Worm (Caenorhabditis elegans) whole organism, L2 larva: ENCODE measurements around the gene cyp-35A4.

Experiments
- C34F6.9 ChIP-seq: fragments of 150-350 bp; optimal IDR thresholded peaks from 2 replicates; lab custom pipeline; 2014; ENCODE audit warnings: missing biosample characterization, missing genetic modification characterization
- F13H6.1 ChIP-seq: sonication (generic microtip); optimal IDR thresholded peaks from 2 replicates; lab custom pipeline; 2016; ENCODE audit warnings: missing genetic modification characterization, missing compliant biosample characterization
- R02D3.7 ChIP-seq: fragments of 150-350 bp; optimal IDR thresholded peaks from 2 replicates; lab custom pipeline; 2014; ENCODE audit warnings: missing biosample characterization, missing genetic modification characterization
- ZK546.5 ChIP-seq: sonication (generic microtip); optimal IDR thresholded peaks from 2 replicates; lab custom pipeline; 2017; ENCODE audit warnings: missing biosample characterization, missing genetic modification characterization
- aly-2 ChIP-seq: fragments of 150-350 bp; optimal IDR thresholded peaks from 2 replicates; lab custom pipeline; 2014; ENCODE audit warnings: missing biosample characterization, missing genetic modification characterization
- ama-1 ChIP-seq: fragments of 150-350 bp; optimal IDR thresholded peaks from 2 replicates; lab custom pipeline; 2018; ENCODE audit warnings: inconsistent platforms
- blmp-1 ChIP-seq: sonication (generic microtip); optimal IDR thresholded peaks from 2 replicates; lab custom pipeline; 2017; ENCODE audit warnings: missing genetic modification characterization, mild to moderate bottlenecking, missing compliant biosample characterization, antibody characterized with exemption, moderate library complexity; ENCODE audit not compliant: insufficient read depth
- ceh-16 ChIP-seq: fragments of 150-350 bp; optimal IDR thresholded peaks from 2 replicates; lab custom pipeline; 2014; ENCODE audit warnings: missing biosample characterization, missing genetic modification characterization
- ceh-82 ChIP-seq: fragments of 150-350 bp; optimal IDR thresholded peaks from 2 replicates; lab custom pipeline; 2014; ENCODE audit warnings: missing biosample characterization, missing genetic modification characterization
- crh-2 ChIP-seq: sonication (generic microtip); optimal IDR thresholded peaks from 2 replicates; lab custom pipeline; 2017; ENCODE audit warnings: missing biosample characterization, missing genetic modification characterization
- dmd-4 ChIP-seq: sonication (generic microtip); optimal IDR thresholded peaks from 2 replicates; lab custom pipeline; 2017; ENCODE audit warnings: missing biosample characterization, missing genetic modification characterization
- egl-27 ChIP-seq: sonication (generic microtip); optimal IDR thresholded peaks from 3 replicates; lab custom pipeline; 2017; ENCODE audit warnings: missing biosample characterization, missing genetic modification reagents, missing genetic modification characterization
- elt-1 ChIP-seq: fragments of 150-350 bp; optimal IDR thresholded peaks from 2 replicates; lab custom pipeline; 2014; ENCODE audit warnings: missing biosample characterization, missing genetic modification characterization
- fos-1 ChIP-seq: fragments of 150-350 bp; optimal IDR thresholded peaks from 2 replicates; lab custom pipeline; 2014; ENCODE audit warnings: missing biosample characterization, missing genetic modification characterization
- lin-13 ChIP-seq: fragments of 150-350 bp; optimal IDR thresholded peaks from 2 replicates; lab custom pipeline; 2014; ENCODE audit warnings: missing biosample characterization, missing genetic modification reagents, missing genetic modification characterization
- mab-5 ChIP-seq: fragments of 150-350 bp; optimal IDR thresholded peaks from 2 replicates; lab custom pipeline; 2014; ENCODE audit warnings: missing biosample characterization, missing genetic modification characterization
- mdl-1 ChIP-seq, 2 experiments: fragments of 150-350 bp in 1 of 2; sonication (generic microtip) in 1 of 2; optimal IDR thresholded peaks; 2 replicates each; lab custom pipeline; 2017; ENCODE audit warnings: missing biosample characterization in 2 of 2, missing genetic modification characterization in 2 of 2
- nhr-11 ChIP-seq: fragments of 150-350 bp; optimal IDR thresholded peaks from 2 replicates; lab custom pipeline; 2014; ENCODE audit warnings: missing biosample characterization, missing genetic modification characterization
- nhr-12 ChIP-seq: fragments of 150-350 bp; optimal IDR thresholded peaks from 2 replicates; lab custom pipeline; 2014; ENCODE audit warnings: missing biosample characterization, missing genetic modification characterization
- nhr-129 ChIP-seq: fragments of 150-350 bp; optimal IDR thresholded peaks from 2 replicates; lab custom pipeline; 2014; ENCODE audit warnings: missing biosample characterization, missing genetic modification characterization
- nhr-21 ChIP-seq: fragments of 150-350 bp; optimal IDR thresholded peaks from 2 replicates; lab custom pipeline; 2014; ENCODE audit warnings: missing biosample characterization, missing genetic modification characterization
- nhr-237 ChIP-seq: fragments of 150-350 bp; optimal IDR thresholded peaks from 2 replicates; lab custom pipeline; 2014; ENCODE audit warnings: missing biosample characterization, missing genetic modification characterization
- nhr-25 ChIP-seq: fragments of 150-350 bp; sonication (generic microtip); optimal IDR thresholded peaks from 3 replicates; lab custom pipeline; 2014; ENCODE audit warnings: missing biosample characterization, missing genetic modification characterization
- nhr-6 ChIP-seq: fragments of 150-350 bp; optimal IDR thresholded peaks from 2 replicates; lab custom pipeline; 2014; ENCODE audit warnings: missing biosample characterization, missing genetic modification characterization
- sma-3 ChIP-seq: sonication (generic microtip); optimal IDR thresholded peaks from 2 replicates; lab custom pipeline; 2016; ENCODE audit warnings: missing genetic modification reagents, missing genetic modification characterization, missing compliant biosample characterization
- sma-9 ChIP-seq, 2 experiments: fragments of 150-350 bp in 1 of 2; sonication (generic microtip) in 1 of 2; optimal IDR thresholded peaks; 2 replicates each; lab custom pipeline; 2014 to 2016; ENCODE audit warnings: missing genetic modification characterization in 2 of 2, mild to moderate bottlenecking in 1 of 2, missing biosample characterization in 1 of 2, missing compliant biosample characterization in 1 of 2, missing genetic modification reagents in 1 of 2, moderate library complexity in 1 of 2
- snpc-4 ChIP-seq: fragments of 150-350 bp; optimal IDR thresholded peaks from 2 replicates; lab custom pipeline; 2014; ENCODE audit warnings: missing biosample characterization, missing genetic modification characterization
- unc-39 ChIP-seq: fragments of 150-350 bp; optimal IDR thresholded peaks from 2 replicates; lab custom pipeline; 2014; ENCODE audit warnings: missing biosample characterization, missing genetic modification characterization
- unc-55 ChIP-seq: fragments of 150-350 bp; sonication (generic microtip); optimal IDR thresholded peaks from 3 replicates; lab custom pipeline; 2014; ENCODE audit warnings: missing biosample characterization, missing genetic modification reagents, missing genetic modification characterization
- unc-62 ChIP-seq: fragments of 150-350 bp; optimal IDR thresholded peaks from 2 replicates; lab custom pipeline; 2014; ENCODE audit warnings: missing biosample characterization, missing genetic modification reagents, missing genetic modification characterization
- zag-1 ChIP-seq: fragments of 150-350 bp; optimal IDR thresholded peaks from 2 replicates; lab custom pipeline; 2014; ENCODE audit warnings: missing biosample characterization, missing genetic modification characterization
- ztf-1 ChIP-seq: fragments of 200-800 bp; sonication (Bioruptor generic); conservative IDR thresholded peaks from 2 replicates; pipeline ENCODE4 v1.3.6; 2022; ENCODE audit warnings: missing genetic modification characterization, missing compliant biosample characterization

Gene cyp-35A4

DNA sequence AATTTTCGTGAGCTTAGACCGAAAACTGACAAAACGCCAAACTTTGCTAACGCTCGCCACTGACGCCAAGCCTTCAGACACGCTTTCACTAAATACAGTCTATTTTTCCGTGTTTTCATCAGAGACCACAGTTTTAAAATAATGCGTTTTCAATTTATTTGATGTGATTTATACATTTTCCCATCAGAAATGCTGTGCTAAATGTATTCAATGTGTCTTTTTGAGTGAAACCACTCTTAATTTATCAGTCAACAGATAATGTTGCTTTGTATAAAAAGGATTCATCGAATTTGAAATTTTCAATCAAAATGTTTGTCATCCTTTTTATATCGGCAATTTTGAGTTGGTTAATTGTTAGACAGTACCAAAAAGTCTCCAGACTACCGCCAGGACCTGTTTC lies at the start of gene cyp-35A4:
Gene cyp-35A4 (plus strand): TSS at position 301 of the 400 bp plus-strand sequence.
- no peak for TF ChIP-seq R02D3.7 (tag; lab: Kevin White, UChicago)
- TF ChIP-seq snpc-4, result no peak
- TF ChIP-seq nhr-129, result no peak
- TF ChIP-seq nhr-237 (tag; lab: Kevin White, UChicago), result no peak
- no peak for TF ChIP-seq lin-13 (GFP tag; lab: Kevin White, UChicago)
- TF ChIP-seq unc-55 (GFP tag; lab: Kevin White, UChicago), result no peak

DNA sequence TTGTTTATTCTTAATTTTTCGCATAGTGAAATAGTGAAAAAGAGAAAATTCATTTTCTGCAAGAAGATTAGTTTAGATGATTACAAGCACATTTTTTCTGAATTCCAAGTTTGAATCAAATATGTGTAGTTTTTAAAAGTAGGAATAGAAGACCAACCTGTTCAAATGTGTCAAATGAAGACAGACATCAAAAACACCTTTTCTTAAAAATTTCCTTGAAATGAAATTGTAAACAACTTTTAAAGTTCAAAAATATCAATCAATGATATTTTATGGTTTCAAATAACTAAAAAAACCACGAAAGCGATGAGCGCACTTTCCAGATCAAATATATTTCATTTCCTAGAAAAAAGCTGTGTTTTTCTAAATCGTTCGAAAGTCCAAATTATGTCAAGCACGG lies 49.7 kb upstream of the cyp-35A4 start, which contains the start of gene nlp-30:
Gene nlp-30 (plus strand): TSS at position 301 of the 400 bp plus-strand sequence.
- TF ChIP-seq ama-1 (lab: Kevin White, UChicago) (no peak), crh-2 (tag; lab: Kevin White, UChicago) (no peak), nhr-237 (tag; lab: Kevin White, UChicago) (no peak), ztf-1 (GFP tag; lab: Robert Waterston, UW) (no peak), F13H6.1 (tag; lab: Kevin White, UChicago) (no peak), R02D3.7 (tag; lab: Kevin White, UChicago) (no peak), nhr-25 (no peak), mdl-1 (tag; optimal IDR thresholded peaks at IDR 0.05; lab: Kevin White, UChicago) (no peak), ZK546.5 (tag; lab: Kevin White, UChicago) (no peak), unc-62 (GFP tag; lab: Kevin White, UChicago) (no peak), zag-1 (no peak), C34F6.9 (tag; lab: Kevin White, UChicago) (no peak)

DNA sequence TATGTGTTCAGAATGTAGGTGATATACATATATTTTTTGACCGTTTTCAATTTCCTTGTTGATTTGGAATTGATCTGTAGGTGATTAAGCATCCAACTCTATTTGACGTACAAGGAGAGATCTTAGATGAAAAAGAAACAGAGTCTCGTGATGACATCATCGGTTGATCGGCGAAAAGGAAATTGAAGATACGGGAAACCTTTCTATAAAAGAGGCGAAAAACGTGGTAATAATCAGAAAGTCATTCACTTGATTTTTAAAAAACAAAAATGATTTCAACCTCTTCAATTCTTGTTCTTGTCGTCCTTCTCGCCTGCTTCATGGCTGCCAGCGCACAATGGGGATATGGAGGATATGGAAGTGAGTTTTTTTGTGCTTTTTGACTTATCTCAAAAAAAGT lies 47.2 kb upstream of the cyp-35A4 start, which contains the start of gene nlp-29:
Gene nlp-29 (plus strand): TSS at position 248 of the 400 bp plus-strand sequence.
- TF ChIP-seq nhr-25, result peak; percentile 77
- TF ChIP-seq sma-9 (GFP tag; optimal IDR thresholded peaks at IDR 0.05; lab: Kevin White, UChicago), result peak; percentile 63
- TF ChIP-seq sma-9 (tag; optimal IDR thresholded peaks at IDR 0.05; lab: Kevin White, UChicago), result no peak
- TF ChIP-seq crh-2 (tag; lab: Kevin White, UChicago), result peak; percentile 49
- TF ChIP-seq nhr-21 (tag; lab: Kevin White, UChicago), result peak; percentile 59
- TF ChIP-seq blmp-1, result peak; percentile 50
- peak; percentile 79 for TF ChIP-seq sma-3 (GFP tag; lab: Kevin White, UChicago)
- TF ChIP-seq aly-2 (tag; lab: Kevin White, UChicago), result no peak
- no peak for TF ChIP-seq fos-1 (tag; lab: Kevin White, UChicago)

DNA sequence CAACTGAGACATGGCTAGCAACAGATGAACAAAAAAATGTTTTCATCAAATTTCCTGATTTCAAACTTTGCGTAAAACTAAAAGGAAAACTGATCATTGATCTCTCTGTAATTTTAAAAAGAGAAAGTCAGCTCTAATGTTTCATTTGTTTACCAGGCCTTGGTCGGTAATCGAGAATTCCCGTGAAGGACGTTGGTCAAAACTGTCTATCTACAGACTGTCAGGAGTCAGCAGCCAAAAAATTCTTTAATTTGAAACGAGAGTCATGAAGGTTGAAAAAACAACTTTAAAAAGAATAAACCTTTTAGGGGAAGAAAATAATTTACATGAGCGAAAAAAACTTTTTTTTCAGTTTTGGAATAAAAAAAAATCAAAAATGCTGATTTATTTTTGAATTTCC lies 46.3 kb upstream of the cyp-35A4 start:
- no peak for TF ChIP-seq unc-39 (tag; lab: Kevin White, UChicago)
- peak; percentile 42 for TF ChIP-seq nhr-25
- TF ChIP-seq elt-1 (tag; lab: Kevin White, UChicago), result no peak
- peak; percentile 72 for TF ChIP-seq sma-9 (GFP tag; optimal IDR thresholded peaks at IDR 0.05; lab: Kevin White, UChicago)
- TF ChIP-seq sma-9 (tag; optimal IDR thresholded peaks at IDR 0.05; lab: Kevin White, UChicago), result no peak
- peak; percentile 54 for TF ChIP-seq blmp-1
- TF ChIP-seq dmd-4 (tag; lab: Kevin White, UChicago), result no peak
- no peak for TF ChIP-seq mab-5 (tag; lab: Kevin White, UChicago)

DNA sequence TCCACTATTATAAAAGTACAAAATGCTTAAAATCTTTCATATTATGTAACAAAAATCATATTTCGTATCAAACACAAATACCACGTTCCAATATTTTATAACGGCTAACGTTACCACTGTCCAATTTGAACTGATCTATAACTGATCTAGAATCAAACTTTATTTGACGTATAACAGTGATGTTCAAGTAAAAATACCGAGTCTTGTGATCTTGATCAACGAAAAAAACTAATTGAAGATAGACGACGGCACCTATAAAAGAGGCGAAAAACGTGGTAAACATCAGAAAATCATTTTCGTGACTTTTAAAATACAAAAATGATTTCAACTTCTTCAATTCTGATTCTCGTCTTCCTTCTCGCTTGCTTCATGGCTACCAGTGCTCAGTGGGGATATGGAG lies 43.8 kb upstream of the cyp-35A4 start, which contains the start of gene nlp-28:
Gene nlp-28 (plus strand): TSS at position 285 of the 400 bp plus-strand sequence.
- no peak for TF ChIP-seq nhr-6 (tag; lab: Kevin White, UChicago)
- peak; percentile 5 for TF ChIP-seq sma-9 (GFP tag; optimal IDR thresholded peaks at IDR 0.05; lab: Kevin White, UChicago)
- no peak for TF ChIP-seq sma-9 (tag; optimal IDR thresholded peaks at IDR 0.05; lab: Kevin White, UChicago)

DNA sequence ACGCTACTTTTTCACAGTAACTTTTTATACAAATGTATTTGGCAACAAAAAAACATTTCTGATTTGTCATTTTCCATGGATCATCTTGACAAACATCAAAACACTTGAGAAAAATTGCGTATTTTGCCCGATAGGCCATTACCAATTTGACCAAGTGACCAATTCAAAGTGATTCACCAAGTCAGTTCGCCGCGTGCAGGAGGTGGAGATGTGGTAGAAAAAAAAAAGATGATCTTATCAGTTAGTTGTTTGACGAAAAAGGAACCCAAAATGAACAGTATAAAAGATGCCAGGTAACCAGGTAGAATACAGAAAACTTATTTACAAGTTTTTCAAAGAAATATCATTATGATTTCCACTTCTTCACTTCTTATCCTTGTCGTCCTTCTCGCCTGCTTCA lies 42.3 kb upstream of the cyp-35A4 start, which contains the start of gene nlp-27:
Gene nlp-27 (plus strand): TSS at position 309 of the 400 bp plus-strand sequence.
- TF ChIP-seq dmd-4 (tag; lab: Kevin White, UChicago) (no peak), fos-1 (tag; lab: Kevin White, UChicago) (peak; percentile 1), nhr-21 (tag; lab: Kevin White, UChicago) (peak; percentile 3)

DNA sequence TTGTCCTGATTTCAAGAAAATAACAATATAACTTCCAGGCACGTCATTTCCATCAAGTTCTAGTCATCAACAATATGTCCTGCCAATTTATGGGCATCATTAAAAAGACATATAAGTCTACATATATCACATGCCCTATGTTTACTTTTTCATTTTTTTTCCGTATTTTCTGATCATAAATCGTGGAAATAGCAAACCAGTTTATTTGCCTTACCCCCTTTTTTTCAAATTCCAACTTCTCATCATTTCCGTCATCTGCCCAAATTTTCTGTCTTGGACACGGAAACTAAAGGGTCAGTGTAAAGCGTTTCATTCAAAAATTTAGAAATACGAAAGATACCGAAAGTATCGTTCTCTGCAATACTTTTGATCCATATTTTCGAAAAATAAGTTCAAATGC lies 39.1 kb upstream of the cyp-35A4 start:
- TF ChIP-seq unc-39 (tag; lab: Kevin White, UChicago), result no peak
- TF ChIP-seq elt-1 (tag; lab: Kevin White, UChicago), result no peak
- TF ChIP-seq ceh-16 (tag; lab: Kevin White, UChicago), result no peak
- no peak for TF ChIP-seq nhr-12 (tag; lab: Kevin White, UChicago)
- no peak for TF ChIP-seq mdl-1 (tag; optimal IDR thresholded peaks at IDR 0.05; lab: Kevin White, UChicago)
- no peak for TF ChIP-seq nhr-237 (tag; lab: Kevin White, UChicago)
- TF ChIP-seq egl-27 (tag; lab: Kevin White, UChicago), result no peak
- no peak for TF ChIP-seq blmp-1
- no peak for TF ChIP-seq ceh-82
- no peak for TF ChIP-seq nhr-11 (tag; lab: Kevin White, UChicago)
